Worm (Caenorhabditis elegans) whole organism, mixed stage, embryonic: Measurements from ENCODE around the gene Y66C5A.2.

Source experiments
- ceh-83 ChIP-seq: fragments of 200-800 bp; sonication (Bioruptor generic); optimal IDR thresholded peaks from 2 replicates; lab custom pipeline; 2018; ENCODE audit warnings: mild to moderate bottlenecking, missing genetic modification characterization, missing compliant biosample characterization
- elt-1 ChIP-seq: sonication (generic microtip); optimal IDR thresholded peaks from 2 replicates; lab custom pipeline; 2017; ENCODE audit warnings: missing genetic modification characterization, mild to moderate bottlenecking, missing compliant biosample characterization, antibody characterized with exemption, moderate library complexity, borderline replicate concordance; ENCODE audit not compliant: insufficient read depth
- elt-3 ChIP-seq: fragments of 150-350 bp; optimal IDR thresholded peaks from 2 replicates; lab custom pipeline; 2014; ENCODE audit warnings: missing biosample characterization, missing genetic modification characterization
- lin-13 ChIP-seq: fragments of 150-350 bp; optimal IDR thresholded peaks from 2 replicates; lab custom pipeline; 2014; ENCODE audit warnings: missing biosample characterization, missing genetic modification characterization
- mep-1 ChIP-seq: fragments of 150-350 bp; optimal IDR thresholded peaks from 2 replicates; lab custom pipeline; 2017; ENCODE audit warnings: missing biosample characterization, missing genetic modification reagents, missing genetic modification characterization, inconsistent platforms
- nhr-2 ChIP-seq: fragments of 150-350 bp; optimal IDR thresholded peaks from 2 replicates; lab custom pipeline; 2014; ENCODE audit warnings: missing biosample characterization, missing genetic modification characterization
- nhr-237 ChIP-seq: fragments of 150-350 bp; optimal IDR thresholded peaks from 2 replicates; lab custom pipeline; 2014; ENCODE audit warnings: missing biosample characterization, missing genetic modification characterization
- nhr-76 ChIP-seq: sonication (generic microtip); optimal IDR thresholded peaks from 2 replicates; lab custom pipeline; 2017; ENCODE audit warnings: missing biosample characterization, missing genetic modification characterization
- pha-4 ChIP-seq: fragments of 150-350 bp; optimal IDR thresholded peaks from 2 replicates; lab custom pipeline; 2018; ENCODE audit warnings: missing biosample characterization, missing genetic modification reagents, missing genetic modification characterization
- unc-62 ChIP-seq: fragments of 150-350 bp; optimal IDR thresholded peaks from 2 replicates; lab custom pipeline; 2014; ENCODE audit warnings: missing biosample characterization, missing genetic modification reagents, missing genetic modification characterization
- ztf-11 ChIP-seq: fragments of 150-350 bp; optimal IDR thresholded peaks from 2 replicates; lab custom pipeline; 2014; ENCODE audit warnings: missing biosample characterization, missing genetic modification characterization

ce11 chrX:14428052-14428451 is 32.5 kb upstream of the Y66C5A.2 start, which contains the start of gene F23D12.1:
- TF ChIP-seq unc-62 (GFP tag; lab: Kevin White, UChicago) (no peak), nhr-76 (tag; lab: Kevin White, UChicago) (no peak), ceh-83 (GFP tag; lab: Kevin White, UChicago) (no peak), elt-1 (tag; lab: Kevin White, UChicago) (no peak), pha-4 (tag; lab: Kevin White, UChicago) (no peak), nhr-237 (no peak), ztf-11 (tag; lab: Kevin White, UChicago) (no peak), elt-3 (tag; lab: Kevin White, UChicago) (no peak), lin-13 (tag; lab: Kevin White, UChicago) (no peak), mep-1 (tag; lab: Kevin White, UChicago) (no peak), nhr-2 (tag; lab: Kevin White, UChicago) (no peak)
